Fruit fly (Drosophila melanogaster): ENCODE measurements around the gene CG13950.
A peak's percentile ranks its signal among the peaks of the same experiment; 100 is the strongest.

CG13950 gene

DNA sequence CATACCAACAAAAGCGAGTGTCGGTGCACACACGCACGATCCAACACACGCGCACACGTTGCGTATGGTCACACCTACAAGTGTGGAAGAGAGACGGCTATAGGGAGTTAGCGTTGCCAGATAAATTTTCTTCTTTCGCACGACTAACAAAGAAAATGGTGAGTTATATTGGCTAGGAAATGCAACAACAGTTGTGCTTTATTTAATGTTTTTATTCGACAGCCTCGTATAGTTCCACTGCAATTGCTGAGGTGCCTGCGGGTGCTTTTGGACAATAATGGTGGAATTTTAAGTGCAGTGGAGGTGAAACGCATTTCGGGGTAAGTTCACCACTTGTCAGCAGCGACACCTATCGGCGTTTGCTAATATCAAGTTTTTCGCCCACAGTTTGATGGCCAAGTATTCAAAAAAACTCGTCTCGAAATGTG lies 11.4 kb downstream of the CG13950 start (continued):
- TF ChIP-seq CG7963 (GFP tag; IDR thresholded peaks at IDR 0.05; ENCODE audit: partially characterized antibody) (0 out of 3 replicates have a peak, but pooled peaks have one; percentile 17), CG8281 (tag; optimal IDR thresholded peaks at IDR 0.05) (no peak), pros (GFP tag; optimal IDR thresholded peaks at IDR 0.05) (no peak), ash1 (GFP tag; optimal IDR thresholded peaks at IDR 0.05) (no peak), hkb (optimal IDR thresholded peaks at IDR 0.05) (no peak), hkb (GFP tag; IDR thresholded peaks at IDR 0.05) (no peak), Meics (GFP tag; optimal IDR thresholded peaks at IDR 0.05) (no peak), Hr39 (optimal IDR thresholded peaks at IDR 0.05) (no peak), MESR4 (GFP tag; optimal IDR thresholded peaks at IDR 0.05) (peak; percentile 51), CG12104 (GFP tag; optimal IDR thresholded peaks at IDR 0.05) (peak; percentile 34), Pdp1 (GFP tag; optimal IDR thresholded peaks at IDR 0.05) (peak in 1 of 2 experiments; percentile 7), CG13894 (tag; optimal IDR thresholded peaks at IDR 0.05) (peak; percentile 63), NFAT (GFP tag; IDR thresholded peaks at IDR 0.05) (peak; percentile 51; the same call in 1 of the 2 replicates), ato (GFP tag; IDR thresholded peaks at IDR 0.05; ENCODE audit: partially characterized antibody) (peak; percentile 66), fd3F (GFP tag; optimal IDR thresholded peaks at IDR 0.05) (no peak), Kr (GFP tag; optimal IDR thresholded peaks at IDR 0.05) (no peak), CG14050 (GFP tag; IDR thresholded peaks at IDR 0.05) (no peak), her (GFP tag; optimal IDR thresholded peaks at IDR 0.05) (peak; percentile 13), en (GFP tag; optimal IDR thresholded peaks at IDR 0.05) (no peak), Camta (GFP tag; optimal IDR thresholded peaks at IDR 0.05) (no peak), CG34422 (GFP tag; IDR thresholded peaks at IDR 0.05) (peak; percentile 50; the same call in 1 of the 3 replicates), sens (GFP tag) (peak; percentile 35), CG15073 (GFP tag; optimal IDR thresholded peaks at IDR 0.05) (no peak), CG32532 (GFP tag; IDR thresholded peaks at IDR 0.05) (peak; percentile 48; the same call in 1 of the 2 replicates), NC2β (GFP tag; optimal IDR thresholded peaks at IDR 0.05) (peak; percentile 19), pita (GFP tag; optimal IDR thresholded peaks at IDR 0.05) (no peak), CG30020 (tag; optimal IDR thresholded peaks at IDR 0.05) (peak; percentile 1), CG32767 (GFP tag; IDR thresholded peaks at IDR 0.05) (peak; percentile 62; the same call in 1 of the 2 replicates), h (optimal IDR thresholded peaks at IDR 0.05) (no peak), CG18599 (GFP tag; optimal IDR thresholded peaks at IDR 0.05) (peak; percentile 1), CG16863 (GFP tag; optimal IDR thresholded peaks at IDR 0.05) (no peak), CG11504 (tag; optimal IDR thresholded peaks at IDR 0.05) (no peak), Awh (GFP tag; IDR thresholded peaks at IDR 0.05) (no peak), HLH4C (GFP tag; IDR thresholded peaks at IDR 0.05; ENCODE audit: partially characterized antibody) (peak; percentile 20; the same call in 1 of the 3 replicates), E2f2 (GFP tag; IDR thresholded peaks at IDR 0.05) (peak; percentile 32; the same call in 1 of the 2 replicates), chif (GFP tag; optimal IDR thresholded peaks at IDR 0.05) (no peak), CG10274 (GFP tag; optimal IDR thresholded peaks at IDR 0.05) (no peak), CG1603 (tag; optimal IDR thresholded peaks at IDR 0.05) (peak; percentile 56), mirr (GFP tag; optimal IDR thresholded peaks at IDR 0.05) (peak; percentile 20), CG2712 (tag; optimal IDR thresholded peaks at IDR 0.05) (peak; percentile 18), gfzf (GFP tag; optimal IDR thresholded peaks at IDR 0.05) (peak; percentile 51), D19B (GFP tag; optimal IDR thresholded peaks at IDR 0.05) (no peak), Aef1 (GFP tag; IDR thresholded peaks at IDR 0.05) (no peak), CG2116 (GFP tag; optimal IDR thresholded peaks at IDR 0.05) (no peak), CG13287 (GFP tag; IDR thresholded peaks at IDR 0.05; ENCODE audit: partially characterized antibody) (no peak), BtbVII (GFP tag; optimal IDR thresholded peaks at IDR 0.05) (no peak), Dp (GFP tag; optimal IDR thresholded peaks at IDR 0.05) (peak; percentile 9), stwl (tag; optimal IDR thresholded peaks at IDR 0.05) (peak; percentile 23), CG11560 (tag; IDR thresholded peaks at IDR 0.05) (no peak), jing (GFP tag; optimal IDR thresholded peaks at IDR 0.05) (no peak), Mad (GFP tag; optimal IDR thresholded peaks at IDR 0.05) (no peak)

Measured in whole organism, embryonic.